Worm (Caenorhabditis elegans) whole organism, L4 larva: ENCODE data around the gene flp-16.

Experiments
- ceh-82 ChIP-seq: sonication (generic microtip); optimal IDR thresholded peaks from 2 replicates; lab custom pipeline; 2017; ENCODE audit warnings: missing biosample characterization, missing genetic modification characterization
- gei-8 ChIP-seq: fragments of 200-800 bp; sonication (Bioruptor generic); optimal IDR thresholded peaks from 2 replicates; lab custom pipeline; 2018; ENCODE audit warnings: mild to moderate bottlenecking, missing genetic modification characterization, missing compliant biosample characterization
- lin-15B ChIP-seq: fragments of 150-350 bp; sonication (generic microtip); optimal IDR thresholded peaks from 3 replicates; lab custom pipeline; 2014; ENCODE audit warnings: missing biosample characterization, missing genetic modification characterization
- lin-29 ChIP-seq: fragments of 200-800 bp; sonication (Bioruptor generic); IDR thresholded peaks from 2 replicates; pipeline ENCODE4 v1.3.6; 2022; ENCODE audit warnings: missing genetic modification reagents, missing genetic modification characterization, missing compliant biosample characterization
- lin-39 ChIP-seq: fragments of 150-350 bp; optimal IDR thresholded peaks from 2 replicates; lab custom pipeline; 2014; ENCODE audit warnings: missing biosample characterization, missing genetic modification reagents, missing genetic modification characterization
- pqm-1 ChIP-seq: sonication (generic microtip); optimal IDR thresholded peaks from 2 replicates; lab custom pipeline; 2017; ENCODE audit warnings: missing biosample characterization, missing genetic modification characterization
- spr-1 ChIP-seq: sonication (generic microtip); optimal IDR thresholded peaks from 2 replicates; lab custom pipeline; 2016; ENCODE audit warnings: mild to moderate bottlenecking, missing genetic modification characterization, missing compliant biosample characterization

DNA sequence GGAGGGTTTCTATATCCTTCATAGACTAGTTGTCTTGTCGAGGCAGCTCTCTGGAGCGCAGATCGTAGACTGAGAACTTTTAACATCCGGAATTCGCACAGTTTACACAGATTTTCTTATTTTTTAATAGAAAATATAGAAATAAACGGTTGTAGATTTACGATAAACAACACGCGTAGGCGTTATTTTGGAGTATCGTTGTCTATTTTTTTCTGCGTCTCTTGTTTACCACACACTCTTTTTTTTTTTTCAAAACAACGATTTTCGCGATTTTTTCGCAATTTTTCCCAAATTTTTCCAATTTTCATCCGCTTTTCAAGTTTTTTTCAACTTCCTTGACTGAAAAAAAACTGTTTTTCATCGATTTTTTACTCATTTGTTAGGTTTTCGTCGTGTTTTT, 47.9 kb upstream of the flp-16 start, which contains the start of gene mecr-1:
- TF ChIP-seq spr-1 (tag; lab: Kevin White, UChicago) = no peak
- TF ChIP-seq pqm-1 (tag; lab: Kevin White, UChicago) = no peak
- no peak for TF ChIP-seq lin-29 (GFP tag; lab: Robert Waterston, UW)
- TF ChIP-seq gei-8 (GFP tag; lab: Kevin White, UChicago) = no peak
- TF ChIP-seq ceh-82 (tag; lab: Kevin White, UChicago) = no peak
- TF ChIP-seq lin-39 = no peak
- TF ChIP-seq lin-15B (tag; lab: Kevin White, UChicago) = no peak
